Fruit fly (Drosophila melanogaster) whole organism, embryonic: Measurements from ENCODE around the gene CG11178.

Source experiments
- CG3726 ChIP-seq: fragments of 200-800 bp; sonication (Bioruptor generic); IDR thresholded peaks from 3 replicates; pipeline ENCODE4, ENCODE4 v1.3.6; 2022; ENCODE audit warnings: missing biosample characterization, missing genetic modification characterization
- CG9817 ChIP-seq: fragments of 200-800 bp; sonication (Bioruptor generic); optimal IDR thresholded peaks from 2 replicates; lab custom pipeline; 2018; ENCODE audit warnings: missing biosample characterization, mild to moderate bottlenecking, missing genetic modification characterization, moderate library complexity
- psq ChIP-seq: fragments of 200-800 bp; sonication (Bioruptor generic); optimal IDR thresholded peaks from 2 replicates; lab custom pipeline; 2017; ENCODE audit warnings: missing biosample characterization, missing genetic modification characterization
- tll ChIP-seq, 2 experiments: fragments of 200-800 bp in 1 of 2; fragments of >200 bp in 1 of 2; sonication (Bioruptor generic) in 1 of 2; optimal IDR thresholded peaks; 2 replicates each; lab custom pipeline; 2017 to 2019; ENCODE audit warnings: missing biosample characterization in 2 of 2, missing genetic modification characterization in 2 of 2, mild to moderate bottlenecking in 1 of 2, moderate library complexity in 1 of 2
- yki ChIP-seq: fragments of >200 bp; optimal IDR thresholded peaks from 3 replicates; lab custom pipeline; 2018

DNA sequence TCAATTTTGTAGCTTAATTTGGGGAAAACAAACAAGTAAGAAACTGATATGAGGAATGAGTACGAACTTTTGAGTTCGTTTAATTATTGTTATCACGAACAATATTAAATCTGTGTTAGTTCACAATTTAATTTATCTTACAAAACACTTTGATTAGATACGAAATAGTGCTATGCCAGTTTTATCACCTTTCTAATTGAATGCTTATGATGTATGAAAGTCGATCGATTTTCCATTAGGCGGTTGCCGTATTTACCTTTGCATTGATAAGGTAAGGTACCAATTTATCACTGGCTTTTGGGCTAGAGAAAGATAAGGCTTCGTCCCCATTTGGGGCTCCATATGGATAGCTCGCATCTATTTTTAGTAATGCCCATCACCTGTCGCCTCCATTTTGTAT lies 26.2 kb upstream of the CG11178 start:
- TF ChIP-seq yki (lab: Kevin White, UChicago) (no peak), CG3726 (no peak), CG9817 (no peak), psq (GFP tag; lab: Kevin White, UChicago) (no peak), tll (GFP tag; optimal IDR thresholded peaks at IDR 0.05; lab: Kevin White, UChicago) (no peak)
